Fruit fly (Drosophila melanogaster): ENCODE measurements around the gene RnrL.

RnrL gene

dm6 chr2L:10372297-10372696 lies 44.6 kb upstream of the RnrL start (continued):
- TF ChIP-seq CG30020 (tag; optimal IDR thresholded peaks at IDR 0.05) (peak; percentile 49), CG12659 (GFP tag; optimal IDR thresholded peaks at IDR 0.05) (no peak), sd (tag; optimal IDR thresholded peaks at IDR 0.05) (no peak), CG17612 (GFP tag; IDR thresholded peaks at IDR 0.05) (0 out of 2 replicates have a peak, but pooled peaks have one; percentile 28), ci (GFP tag; IDR thresholded peaks at IDR 0.05) (0 out of 3 replicates have a peak, but pooled peaks have one; percentile 33), dm (GFP tag; optimal IDR thresholded peaks at IDR 0.05) (no peak)

dm6 chr2L:10366525-10366924 lies 38.8 kb upstream of the RnrL start, which contains the start of gene CG5056:
CG5056 (plus strand) TSS chr2L:10366692.
- TF ChIP-seq CG15011 (GFP tag; optimal IDR thresholded peaks at IDR 0.05) (no peak), CG1647 (GFP tag; optimal IDR thresholded peaks at IDR 0.05) (no peak), CG13424 (tag; optimal IDR thresholded peaks at IDR 0.05) (peak; percentile 30), CG11398 (GFP tag; optimal IDR thresholded peaks at IDR 0.05) (no peak), CG2116 (GFP tag; optimal IDR thresholded peaks at IDR 0.05) (peak; percentile 56), Sry-β (GFP tag; optimal IDR thresholded peaks at IDR 0.05) (peak; percentile 50), CG10274 (GFP tag; optimal IDR thresholded peaks at IDR 0.05) (no peak), Dip2 (GFP tag; IDR thresholded peaks at IDR 0.05) (no peak), crol (GFP tag; IDR thresholded peaks at IDR 0.05) (no peak), CG7839 (tag; optimal IDR thresholded peaks at IDR 0.05) (no peak), CG32772 (GFP tag; IDR thresholded peaks at IDR 0.05) (no peak), dan (GFP tag; IDR thresholded peaks at IDR 0.05) (no peak), Kr (GFP tag; optimal IDR thresholded peaks at IDR 0.05) (no peak), CG6654 (GFP tag; optimal IDR thresholded peaks at IDR 0.05) (no peak), Nf-YA (GFP tag; IDR thresholded peaks at IDR 0.05) (no peak), CG5180 (GFP tag; optimal IDR thresholded peaks at IDR 0.05) (no peak), mirr (GFP tag; optimal IDR thresholded peaks at IDR 0.05) (no peak), CG9437 (GFP tag; optimal IDR thresholded peaks at IDR 0.05) (no peak), E2f2 (GFP tag; IDR thresholded peaks at IDR 0.05) (no peak), sima (GFP tag; optimal IDR thresholded peaks at IDR 0.05) (no peak), sisA (GFP tag; IDR thresholded peaks at IDR 0.05) (no peak), CG11560 (tag; IDR thresholded peaks at IDR 0.05) (no peak), croc (GFP tag; conservative IDR thresholded peaks at IDR 0.05) (no peak), Max (GFP tag; optimal IDR thresholded peaks at IDR 0.05) (peak; percentile 17), CG11456 (GFP tag; IDR thresholded peaks at IDR 0.05) (no peak), CG7372 (GFP tag; IDR thresholded peaks at IDR 0.05) (no peak), NC2α (GFP tag; optimal IDR thresholded peaks at IDR 0.05) (no peak), CG17829 (tag; optimal IDR thresholded peaks at IDR 0.05) (peak; percentile 47), CG15601 (tag; optimal IDR thresholded peaks at IDR 0.05) (no peak), ac (GFP tag; optimal IDR thresholded peaks at IDR 0.05) (no peak), zen (tag; optimal IDR thresholded peaks at IDR 0.05) (peak; percentile 41), Ptx1 (GFP tag; IDR thresholded peaks at IDR 0.05) (no peak), shn (GFP tag; optimal IDR thresholded peaks at IDR 0.05) (no peak), nom (GFP tag; optimal IDR thresholded peaks at IDR 0.05) (peak; percentile 44), pzg (GFP tag; optimal IDR thresholded peaks at IDR 0.05) (peak; percentile 88), CG10366 (GFP tag; IDR thresholded peaks at IDR 0.05) (no peak), Six4 (GFP tag; optimal IDR thresholded peaks at IDR 0.05) (no peak), disco-r (GFP tag; optimal IDR thresholded peaks at IDR 0.05) (no peak), tll (GFP tag; optimal IDR thresholded peaks at IDR 0.05) (no peak), Rfx (GFP tag; IDR thresholded peaks at IDR 0.05) (no peak), CG6272 (GFP tag; IDR thresholded peaks at IDR 0.05) (no peak), stc (GFP tag; IDR thresholded peaks at IDR 0.05) (no peak), Gug (GFP tag; IDR thresholded peaks at IDR 0.05) (no peak), CG10543 (GFP tag; optimal IDR thresholded peaks at IDR 0.05) (no peak), sr (GFP tag; IDR thresholded peaks at IDR 0.05) (no peak)

Data from whole organism, embryonic.